In genomic region chrX:5061989-5062388, dm6 we compare ENCODE assay signal across 2 fruit fly cellular contexts.
TF ChIP-seq lines count a peak whose summit lies in the region.

No protein-coding gene starts in this region.

TF ChIP-seq in whole organism, embryonic, 481 proteins besides CTCF, POLR2A, EP300 and RAD21 (continued from another document and continues in another):
- TF ChIP-seq Dll (GFP tag; IDR thresholded peaks at IDR 0.05; lab: Robert Waterston, UW; ENCODE audit: partially characterized antibody) (no peak), salm (tag; optimal IDR thresholded peaks at IDR 0.05; lab: Kevin White, UChicago) (no peak), Lim3 (GFP tag; IDR thresholded peaks at IDR 0.05; lab: Robert Waterston, UW) (no peak), CG18619 (GFP tag; optimal IDR thresholded peaks at IDR 0.05; lab: Kevin White, UChicago) (no peak), corto (GFP tag; optimal IDR thresholded peaks at IDR 0.05; lab: Kevin White, UChicago) (no peak), maf-S (GFP tag; optimal IDR thresholded peaks at IDR 0.05; lab: Kevin White, UChicago) (no peak), eyg (GFP tag; optimal IDR thresholded peaks at IDR 0.05; lab: Kevin White, UChicago) (no peak), CG6813 (GFP tag; optimal IDR thresholded peaks at IDR 0.05; lab: Kevin White, UChicago) (no peak), CG12155 (GFP tag; optimal IDR thresholded peaks at IDR 0.05; lab: Kevin White, UChicago) (no peak), CG4820 (GFP tag; optimal IDR thresholded peaks at IDR 0.05; lab: Kevin White, UChicago) (no peak), Hsf (GFP tag; optimal IDR thresholded peaks at IDR 0.05; lab: Kevin White, UChicago) (no peak), Tbp (GFP tag; optimal IDR thresholded peaks at IDR 0.05; lab: Kevin White, UChicago) (no peak), CG2199 (GFP tag; IDR thresholded peaks at IDR 0.05; lab: Robert Waterston, UW) (no peak), CG7928 (GFP tag; optimal IDR thresholded peaks at IDR 0.05; lab: Kevin White, UChicago) (no peak), CG10462 (GFP tag; optimal IDR thresholded peaks at IDR 0.05; lab: Kevin White, UChicago) (no peak), ranshi (GFP tag; IDR thresholded peaks at IDR 0.05; lab: Robert Waterston, UW) (peak; percentile 26; the same call in 1 of the 2 replicates), B-H1 (GFP tag; IDR thresholded peaks at IDR 0.05; lab: Robert Waterston, UW) (peak; percentile 36; the same call in 2 of the 3 replicates), sob (GFP tag; IDR thresholded peaks at IDR 0.05; lab: Robert Waterston, UW) (no peak), CG1832 (GFP tag; optimal IDR thresholded peaks at IDR 0.05; lab: Kevin White, UChicago) (no peak), CG6791 (GFP tag; IDR thresholded peaks at IDR 0.05; lab: Robert Waterston, UW; ENCODE audit: partially characterized antibody) (no peak), CG9609 (GFP tag; optimal IDR thresholded peaks at IDR 0.05; lab: Kevin White, UChicago) (no peak), CG17912 (GFP tag; optimal IDR thresholded peaks at IDR 0.05; lab: Kevin White, UChicago) (no peak), CG18262 (tag; optimal IDR thresholded peaks at IDR 0.05; lab: Kevin White, UChicago) (peak; percentile 28), Hr78 (GFP tag; optimal IDR thresholded peaks at IDR 0.05; lab: Kevin White, UChicago) (no peak), da (GFP tag; optimal IDR thresholded peaks at IDR 0.05; lab: Kevin White, UChicago) (no peak), CG11504 (tag; optimal IDR thresholded peaks at IDR 0.05; lab: Kevin White, UChicago) (peak; percentile 34), seq (GFP tag; IDR thresholded peaks at IDR 0.05; lab: Robert Waterston, UW) (no peak), gcm2 (GFP tag; optimal IDR thresholded peaks at IDR 0.05; lab: Kevin White, UChicago) (no peak), CG2116 (GFP tag; optimal IDR thresholded peaks at IDR 0.05; lab: Kevin White, UChicago) (no peak), Rx (GFP tag; IDR thresholded peaks at IDR 0.05; lab: Robert Waterston, UW) (no peak), Meics (GFP tag; optimal IDR thresholded peaks at IDR 0.05; lab: Kevin White, UChicago) (no peak), CG6689 (GFP tag; IDR thresholded peaks at IDR 0.05; lab: Robert Waterston, UW) (peak; percentile 42), CG8924 (tag; optimal IDR thresholded peaks at IDR 0.05; lab: Kevin White, UChicago) (no peak), tx (GFP tag; optimal IDR thresholded peaks at IDR 0.05; lab: Kevin White, UChicago) (no peak), ewg (GFP tag; optimal IDR thresholded peaks at IDR 0.05; lab: Kevin White, UChicago) (no peak), Atf3 (GFP tag; optimal IDR thresholded peaks at IDR 0.05; lab: Kevin White, UChicago) (no peak), CG3847 (GFP tag; IDR thresholded peaks at IDR 0.05; lab: Robert Waterston, UW) (no peak), Nf-YC (tag; optimal IDR thresholded peaks at IDR 0.05; lab: Kevin White, UChicago) (no peak), Xbp1 (GFP tag; optimal IDR thresholded peaks at IDR 0.05; lab: Kevin White, UChicago) (peak; percentile 9), bbx (GFP tag; IDR thresholded peaks at IDR 0.05; lab: Robert Waterston, UW; ENCODE audit: partially characterized antibody) (no peak), CG10959 (GFP tag; IDR thresholded peaks at IDR 0.05; lab: Robert Waterston, UW) (no peak), stc (GFP tag; IDR thresholded peaks at IDR 0.05; lab: Robert Waterston, UW) (0 out of 2 replicates have a peak, but pooled peaks have one; percentile 28), CG16815 (GFP tag; optimal IDR thresholded peaks at IDR 0.05; lab: Kevin White, UChicago) (peak; percentile 5), tap (tag; optimal IDR thresholded peaks at IDR 0.05; lab: Kevin White, UChicago) (no peak), NK7.1 (GFP tag; optimal IDR thresholded peaks at IDR 0.05; lab: Kevin White, UChicago) (no peak), CG9932 (GFP tag; IDR thresholded peaks at IDR 0.05; lab: Robert Waterston, UW) (peak; percentile 59), CG2120 (GFP tag; optimal IDR thresholded peaks at IDR 0.05; lab: Kevin White, UChicago) (peak; percentile 47), CG2678 (tag; optimal IDR thresholded peaks at IDR 0.05; lab: Kevin White, UChicago) (no peak), zfh1 (GFP tag; IDR thresholded peaks at IDR 0.05; lab: Robert Waterston, UW) (peak; percentile 46; the same call in 1 of the 3 replicates), abd-A (tag; optimal IDR thresholded peaks at IDR 0.05; lab: Kevin White, UChicago) (no peak), CG17829 (tag; optimal IDR thresholded peaks at IDR 0.05; lab: Kevin White, UChicago) (peak; percentile 11), ind (GFP tag; optimal IDR thresholded peaks at IDR 0.05; lab: Kevin White, UChicago) (peak; percentile 20), CG8388 (GFP tag; optimal IDR thresholded peaks at IDR 0.05; lab: Kevin White, UChicago) (no peak), fd3F (GFP tag; optimal IDR thresholded peaks at IDR 0.05; lab: Kevin White, UChicago) (no peak), CG3407 (GFP tag; optimal IDR thresholded peaks at IDR 0.05; lab: Kevin White, UChicago) (no peak), pan (optimal IDR thresholded peaks at IDR 0.05; lab: Kevin White, UChicago) (no peak), pan (GFP tag; optimal IDR thresholded peaks at IDR 0.05 in 1 of 2, IDR thresholded peaks at IDR 0.05 in 1 of 2) (peak in 1 of 2 experiments; percentile 27), CG12942 (GFP tag; optimal IDR thresholded peaks at IDR 0.05; lab: Kevin White, UChicago) (no peak), Med (GFP tag; lab: Kevin White, UChicago) (no peak), wek (GFP tag; optimal IDR thresholded peaks at IDR 0.05; lab: Kevin White, UChicago) (no peak), Dbx (GFP tag; IDR thresholded peaks at IDR 0.05; lab: Robert Waterston, UW) (no peak), CG4404 (GFP tag; IDR thresholded peaks at IDR 0.05; lab: Robert Waterston, UW) (no peak), CG1024 (GFP tag; IDR thresholded peaks at IDR 0.05; lab: Robert Waterston, UW) (no peak), knrl (GFP tag; IDR thresholded peaks at IDR 0.05; lab: Robert Waterston, UW; ENCODE audit: partially characterized antibody) (no peak), CG12219 (GFP tag; optimal IDR thresholded peaks at IDR 0.05; lab: Kevin White, UChicago) (no peak), pros (GFP tag; optimal IDR thresholded peaks at IDR 0.05; lab: Kevin White, UChicago) (no peak), sima (GFP tag; optimal IDR thresholded peaks at IDR 0.05; lab: Kevin White, UChicago) (no peak), CG10209 (GFP tag; optimal IDR thresholded peaks at IDR 0.05; lab: Kevin White, UChicago) (no peak), H15 (GFP tag; IDR thresholded peaks at IDR 0.05; lab: Robert Waterston, UW) (no peak)

TF ChIP-seq in whole organism, prepupa, 60 proteins besides CTCF, POLR2A, EP300 and RAD21 (continued from another document):
- TF ChIP-seq spab (GFP tag; optimal IDR thresholded peaks at IDR 0.05; lab: Kevin White, UChicago) (no peak), Eip78C (GFP tag; lab: Kevin White, UChicago) (peak; percentile 68), Hr39 (GFP tag; optimal IDR thresholded peaks at IDR 0.05; lab: Kevin White, UChicago) (peak; percentile 0), Sox102F (GFP tag; optimal IDR thresholded peaks at IDR 0.05; lab: Kevin White, UChicago) (no peak), CG1621 (tag; optimal IDR thresholded peaks at IDR 0.05; lab: Kevin White, UChicago) (no peak), CG6792 (GFP tag; optimal IDR thresholded peaks at IDR 0.05; lab: Kevin White, UChicago) (no peak), ss (GFP tag; optimal IDR thresholded peaks at IDR 0.05; lab: Kevin White, UChicago) (no peak), Hr38 (GFP tag; optimal IDR thresholded peaks at IDR 0.05; lab: Kevin White, UChicago) (no peak), acj6 (GFP tag; optimal IDR thresholded peaks at IDR 0.05; lab: Kevin White, UChicago) (peak; percentile 19), lz (GFP tag; optimal IDR thresholded peaks at IDR 0.05; lab: Kevin White, UChicago) (no peak), CG4318 (GFP tag; optimal IDR thresholded peaks at IDR 0.05; lab: Kevin White, UChicago) (no peak), dac (GFP tag; optimal IDR thresholded peaks at IDR 0.05; lab: Kevin White, UChicago) (no peak), Hr4 (GFP tag; optimal IDR thresholded peaks at IDR 0.05; lab: Kevin White, UChicago) (peak; percentile 36), Smox (GFP tag; optimal IDR thresholded peaks at IDR 0.05; lab: Kevin White, UChicago) (no peak), salr (GFP tag; optimal IDR thresholded peaks at IDR 0.05; lab: Kevin White, UChicago) (no peak), Ets96B (tag; optimal IDR thresholded peaks at IDR 0.05; lab: Kevin White, UChicago) (no peak), CG34406 (GFP tag; optimal IDR thresholded peaks at IDR 0.05; lab: Kevin White, UChicago) (no peak), CG9139 (GFP tag; optimal IDR thresholded peaks at IDR 0.05; lab: Kevin White, UChicago) (no peak), topi (GFP tag; optimal IDR thresholded peaks at IDR 0.05; lab: Kevin White, UChicago) (peak; percentile 17), svp (GFP tag; lab: Kevin White, UChicago) (peak; percentile 9), pdm3 (GFP tag; optimal IDR thresholded peaks at IDR 0.05; lab: Kevin White, UChicago) (peak; percentile 21), CG6163 (GFP tag; IDR thresholded peaks at IDR 0.05; lab: Robert Waterston, UW) (peak; percentile 47; the same call in 1 of the 3 replicates), Eip75B (GFP tag; optimal IDR thresholded peaks at IDR 0.05; lab: Kevin White, UChicago) (peak; percentile 22), Lpt (GFP tag; optimal IDR thresholded peaks at IDR 0.05; lab: Kevin White, UChicago) (no peak), CG16779 (tag; optimal IDR thresholded peaks at IDR 0.05; lab: Kevin White, UChicago) (no peak), fd59A (GFP tag; optimal IDR thresholded peaks at IDR 0.05; lab: Kevin White, UChicago) (no peak), eg (GFP tag; IDR thresholded peaks at IDR 0.05; lab: Robert Waterston, UW) (peak; percentile 58), CG8632 (GFP tag; optimal IDR thresholded peaks at IDR 0.05; lab: Kevin White, UChicago) (peak; percentile 18), CG11902 (GFP tag; optimal IDR thresholded peaks at IDR 0.05; lab: Kevin White, UChicago) (no peak), dsx (GFP tag; optimal IDR thresholded peaks at IDR 0.05; lab: Kevin White, UChicago; ENCODE audit: poor library complexity, severe bottlenecking) (no peak), achi (GFP tag; optimal IDR thresholded peaks at IDR 0.05; lab: Kevin White, UChicago) (peak; percentile 8)
